Worm (Caenorhabditis elegans) whole organism, mixed stage, embryonic: ENCODE data around the gene C42D8.9.

Experiments used
- ham-2 ChIP-seq: fragments of 200-800 bp; sonication (Bioruptor generic); optimal IDR thresholded peaks from 2 replicates; lab custom pipeline; 2018; ENCODE audit warnings: mild to moderate bottlenecking, missing genetic modification characterization, missing compliant biosample characterization
- mab-5 ChIP-seq: fragments of 150-350 bp; optimal IDR thresholded peaks from 2 replicates; lab custom pipeline; 2014; ENCODE audit warnings: missing biosample characterization, missing genetic modification characterization
- nhr-76 ChIP-seq: sonication (generic microtip); optimal IDR thresholded peaks from 2 replicates; lab custom pipeline; 2017; ENCODE audit warnings: missing biosample characterization, missing genetic modification characterization
- unc-62 ChIP-seq: fragments of 150-350 bp; optimal IDR thresholded peaks from 2 replicates; lab custom pipeline; 2014; ENCODE audit warnings: missing biosample characterization, missing genetic modification reagents, missing genetic modification characterization
- ztf-11 ChIP-seq: fragments of 150-350 bp; optimal IDR thresholded peaks from 2 replicates; lab custom pipeline; 2014; ENCODE audit warnings: missing biosample characterization, missing genetic modification characterization

ce11 chrX:5079297-5079696 is 27.5 kb downstream of the C42D8.9 start:
- no peak for TF ChIP-seq nhr-76 (tag; lab: Kevin White, UChicago)
- TF ChIP-seq ztf-11 (tag; lab: Kevin White, UChicago), result no peak
- no peak for TF ChIP-seq mab-5 (tag; lab: Kevin White, UChicago)
- no peak for TF ChIP-seq ham-2 (GFP tag; lab: Kevin White, UChicago)
- no peak for TF ChIP-seq unc-62
